Fruit fly (Drosophila melanogaster) whole organism, embryonic: ENCODE data around the gene Lerp.

Experiments
- CG17359 ChIP-seq: fragments of 200-800 bp; sonication (Bioruptor generic); optimal IDR thresholded peaks from 3 replicates; lab custom pipeline; 2018; ENCODE audit warnings: missing biosample characterization, mild to moderate bottlenecking, missing genetic modification characterization, moderate library complexity
- CG4328 ChIP-seq: fragments of 200-800 bp; sonication (Bioruptor generic); optimal IDR thresholded peaks from 3 replicates; lab custom pipeline; 2017; ENCODE audit warnings: missing biosample characterization, missing genetic modification reagents, missing genetic modification characterization
- disco-r ChIP-seq: fragments of 200-800 bp; sonication (Bioruptor generic); optimal IDR thresholded peaks from 2 replicates; lab custom pipeline; 2016; ENCODE audit warnings: missing biosample characterization, missing genetic modification characterization

DNA sequence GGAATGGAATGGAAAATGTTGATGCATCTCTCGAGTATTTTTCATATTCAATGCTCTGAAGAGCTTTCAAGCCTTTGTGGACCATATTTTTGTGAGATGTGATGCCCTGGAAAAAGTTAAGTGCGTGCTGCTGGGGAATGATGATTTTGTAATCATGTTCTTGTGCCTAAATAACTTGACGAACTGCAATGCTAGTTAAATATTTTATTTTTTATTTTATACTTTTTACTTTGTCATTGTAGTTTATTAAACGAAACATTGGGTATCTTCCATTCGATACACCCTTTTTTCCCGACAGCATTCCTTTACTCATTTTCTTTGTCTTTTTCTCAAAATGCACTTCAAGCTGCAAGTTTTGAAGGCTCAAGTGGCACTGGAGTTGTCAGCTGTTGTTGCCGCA lies 37.1 kb upstream of the Lerp start:
- no peak for TF ChIP-seq disco-r (GFP tag; lab: Kevin White, UChicago)
- TF ChIP-seq CG4328 (GFP tag; lab: Kevin White, UChicago) = no peak
- peak; percentile 67 for TF ChIP-seq CG17359
